Fruit fly (Drosophila melanogaster): ENCODE measurements around the gene CG42375.

CG42375 gene

DNA sequence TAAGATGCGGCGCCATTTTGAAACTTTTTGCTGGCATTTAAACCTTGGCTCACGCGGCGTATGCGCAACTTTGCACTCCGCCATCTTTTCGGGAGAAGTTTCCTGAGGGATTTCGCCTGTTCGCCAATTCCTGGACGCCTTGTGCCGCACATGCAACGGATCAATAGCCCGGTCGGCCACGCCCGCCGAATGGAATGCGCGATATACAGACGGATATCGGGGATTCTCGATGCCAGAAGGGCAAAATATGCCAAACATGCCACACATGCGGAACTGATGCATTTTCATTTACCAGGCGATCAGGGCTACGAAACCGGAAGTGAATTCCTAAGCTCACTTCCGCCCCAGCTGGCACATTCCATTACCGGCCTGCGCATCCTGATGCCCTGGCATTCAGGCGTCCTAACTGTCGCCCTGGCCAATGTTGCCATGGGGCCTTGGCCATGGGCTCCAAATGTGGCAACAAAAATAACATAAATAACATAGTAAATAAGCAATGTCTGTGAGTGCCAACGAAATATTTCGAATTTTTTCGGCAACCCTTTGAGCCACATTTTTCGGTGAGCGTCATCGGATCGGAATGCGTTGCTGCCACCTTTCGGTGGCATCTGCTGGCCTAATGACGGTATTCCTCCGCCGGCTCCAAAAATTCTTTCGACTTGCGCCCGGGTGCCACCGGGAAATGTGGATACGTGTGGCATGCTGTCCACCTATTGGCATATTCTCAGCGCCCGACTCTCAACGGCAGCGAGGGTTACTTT lies 22.8 kb downstream of the CG42375 start:
- TF ChIP-seq CG8478 (optimal IDR thresholded peaks at IDR 0.05) (no peak), CTCF (optimal IDR thresholded peaks at IDR 0.05) (no peak)

dm6 chr3R:13803185-13803887 lies 23.9 kb downstream of the CG42375 start:
- TF ChIP-seq CG8478 (optimal IDR thresholded peaks at IDR 0.05) (no peak), CTCF (optimal IDR thresholded peaks at IDR 0.05) (no peak)

dm6 chr3R:13803892-13804710 lies 24.7 kb downstream of the CG42375 start:
- no peak for TF ChIP-seq CG8478 (optimal IDR thresholded peaks at IDR 0.05)
- TF ChIP-seq CTCF (optimal IDR thresholded peaks at IDR 0.05) = no peak

- TF ChIP-seq CTCF (optimal IDR thresholded peaks at IDR 0.05) (no peak), CG8478 (optimal IDR thresholded peaks at IDR 0.05) (no peak)
These were observed 25.7 kb downstream of the CG42375 start for dm6 chr3R:13804971-13805603.

dm6 chr3R:13806032-13806709 lies 26.7 kb downstream of the CG42375 start:
- TF ChIP-seq CG8478 (optimal IDR thresholded peaks at IDR 0.05) = no peak
- TF ChIP-seq CTCF (optimal IDR thresholded peaks at IDR 0.05) = no peak

dm6 chr3R:13806710-13807093 lies 27.3 kb downstream of the CG42375 start:
- TF ChIP-seq CTCF (optimal IDR thresholded peaks at IDR 0.05) (no peak), CG8478 (optimal IDR thresholded peaks at IDR 0.05) (no peak)

DNA sequence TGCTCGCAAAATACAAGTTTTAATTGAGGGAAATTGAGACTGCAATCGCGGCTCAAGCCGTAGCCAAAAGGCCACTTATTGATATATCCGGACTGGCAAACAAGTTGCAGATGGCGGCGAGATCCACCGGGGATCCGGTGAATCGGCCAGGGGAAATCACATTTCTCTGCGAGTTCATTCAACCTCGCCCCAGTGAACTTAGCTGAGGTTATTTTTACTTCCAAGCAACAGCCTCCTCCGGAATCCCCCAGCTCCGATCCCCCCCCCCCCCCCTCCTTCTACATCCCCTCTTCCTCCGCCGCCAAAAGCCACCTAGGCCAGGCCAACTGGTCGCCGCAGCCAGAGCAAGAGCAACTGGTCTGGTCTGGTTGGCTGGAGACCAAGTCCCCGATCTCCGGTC lies 27.9 kb downstream of the CG42375 start:
- TF ChIP-seq CTCF (optimal IDR thresholded peaks at IDR 0.05) = no peak

DNA sequence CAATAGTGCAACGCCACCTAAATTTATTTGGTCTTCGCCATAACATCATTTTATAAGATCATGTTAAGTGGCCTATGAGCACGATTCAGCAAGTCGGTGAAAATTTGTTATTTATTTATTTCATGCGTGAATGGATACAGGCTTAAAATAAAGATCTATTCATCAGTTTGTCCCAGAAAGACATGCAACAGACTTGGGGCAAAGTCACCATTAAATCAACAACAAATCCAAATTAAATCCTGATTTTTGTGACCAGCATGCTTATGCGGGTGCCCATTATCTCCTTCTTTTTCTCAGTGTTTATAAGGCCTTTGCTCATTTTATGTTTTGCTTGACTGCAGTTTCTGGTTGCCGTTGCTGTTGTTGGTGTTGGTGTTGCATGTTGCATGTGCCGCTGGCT lies 28.5 kb downstream of the CG42375 start:
- TF ChIP-seq CTCF (optimal IDR thresholded peaks at IDR 0.05) = no peak
- TF ChIP-seq CG8478 (optimal IDR thresholded peaks at IDR 0.05) = no peak

DNA sequence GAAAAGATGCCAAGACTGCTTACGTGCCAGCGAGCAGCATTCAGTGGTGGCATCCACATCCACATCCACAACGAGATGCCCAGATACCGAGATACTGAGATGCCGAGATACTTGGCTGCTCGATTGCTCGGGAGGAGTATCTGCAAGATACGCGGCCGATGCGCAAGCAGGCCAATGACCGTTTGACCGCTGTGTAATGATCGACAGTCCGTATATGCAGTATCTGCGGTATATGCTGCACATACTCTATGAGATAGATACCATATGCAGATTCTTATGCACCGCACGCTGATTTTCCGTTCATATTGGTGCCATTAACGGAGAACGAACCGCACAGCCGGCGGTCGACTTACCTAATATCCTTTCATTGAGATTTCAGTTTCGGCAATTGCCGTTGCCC lies 29.8 kb downstream of the CG42375 start:
- TF ChIP-seq CTCF (optimal IDR thresholded peaks at IDR 0.05) (no peak), CG8478 (optimal IDR thresholded peaks at IDR 0.05) (no peak)

- TF ChIP-seq CTCF (optimal IDR thresholded peaks at IDR 0.05) (no peak), CG8478 (optimal IDR thresholded peaks at IDR 0.05) (no peak)
These were observed 30.9 kb downstream of the CG42375 start for dm6 chr3R:13810308-13810707.

DNA sequence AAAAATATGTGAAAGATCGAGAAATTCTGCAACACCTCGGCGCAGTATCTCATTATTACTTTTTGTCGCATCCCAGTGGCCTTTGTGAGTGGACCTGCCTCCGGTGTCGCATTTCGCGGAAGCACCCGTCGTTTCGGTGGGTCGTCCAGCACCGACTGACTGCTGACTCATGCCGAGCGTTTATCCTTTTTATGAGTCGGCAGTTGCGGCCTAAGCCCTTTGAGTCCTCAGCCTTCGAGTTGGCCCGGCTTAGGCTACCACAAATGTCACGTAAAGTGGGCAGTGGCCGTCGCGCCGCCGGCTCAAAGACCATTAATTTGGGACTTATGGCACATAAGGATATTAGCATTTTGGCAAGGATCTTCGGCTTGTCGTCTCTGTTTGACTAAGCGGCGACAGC lies 32.3 kb downstream of the CG42375 start:
- TF ChIP-seq CTCF (optimal IDR thresholded peaks at IDR 0.05) = no peak
- no peak for TF ChIP-seq CG8478 (optimal IDR thresholded peaks at IDR 0.05)

DNA sequence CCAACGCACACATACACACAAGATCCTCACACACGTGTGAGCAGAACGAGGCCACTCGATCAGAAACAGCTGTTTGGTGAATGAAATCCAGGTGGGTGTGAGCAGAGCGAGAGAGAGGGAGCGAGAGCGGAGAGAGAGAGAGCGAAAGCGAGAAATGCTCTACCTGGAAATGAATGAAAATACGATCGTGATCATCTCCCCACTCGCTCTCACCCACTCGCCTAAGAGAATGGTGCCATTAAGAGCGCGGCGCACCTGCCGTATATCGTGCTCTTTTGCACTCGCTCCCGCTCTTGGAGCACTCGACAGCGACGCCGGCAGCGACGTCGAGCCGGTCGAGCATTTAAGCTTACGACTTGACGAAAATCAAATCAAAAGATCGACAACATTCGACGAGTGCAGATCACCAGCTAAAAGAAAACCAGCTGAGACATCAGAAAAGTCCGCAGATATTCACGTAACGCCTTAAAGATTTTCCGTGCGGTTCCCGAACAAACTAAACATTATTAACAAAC lies 33.4 kb downstream of the CG42375 start, which contains the start of the genes tal-1A, tal-2A, tal-3A and tal-AA:
tal-1A (plus strand) TSS at position 374 of the 515 bp plus-strand sequence.
tal-2A (plus strand) TSS at position 374 of the 515 bp plus-strand sequence.
tal-3A (plus strand) TSS at position 374 of the 515 bp plus-strand sequence.
tal-AA (plus strand) TSS at position 374 of the 515 bp plus-strand sequence.
- no peak for TF ChIP-seq CG8478 (optimal IDR thresholded peaks at IDR 0.05)
- no peak for TF ChIP-seq CTCF (optimal IDR thresholded peaks at IDR 0.05)

dm6 chr3R:13815022-13815440 lies 35.6 kb downstream of the CG42375 start:
- no peak for TF ChIP-seq CG8478 (optimal IDR thresholded peaks at IDR 0.05)
- no peak for TF ChIP-seq CTCF (optimal IDR thresholded peaks at IDR 0.05)
